Fruit fly (Drosophila melanogaster) whole organism, embryonic: ENCODE measurements around the gene CdGAPr.

Experiments used
- Ada2b ChIP-seq: fragments of 200-800 bp; sonication (Bioruptor generic); IDR thresholded peaks from 2 replicates; pipeline ENCODE4 v1.3.6; 2022; ENCODE audit warnings: missing biosample characterization, missing genetic modification characterization
- Bgb ChIP-seq: fragments of 200-800 bp; sonication (Bioruptor generic); IDR thresholded peaks from 2 replicates; pipeline ENCODE4 v1.3.6; 2022; ENCODE audit warnings: missing biosample characterization, missing genetic modification characterization; ENCODE audit not compliant: partially characterized antibody
- CG10462 ChIP-seq: fragments of 200-800 bp; sonication (Bioruptor generic); optimal IDR thresholded peaks from 2 replicates; lab custom pipeline; 2016; ENCODE audit warnings: missing biosample characterization, missing genetic modification characterization
- CG11398 ChIP-seq: fragments of 200-800 bp; sonication (Bioruptor generic); optimal IDR thresholded peaks from 2 replicates; lab custom pipeline; 2016; ENCODE audit warnings: missing biosample characterization, missing genetic modification characterization
- CG12769 ChIP-seq: fragments of 200-800 bp; sonication (Bioruptor generic); optimal IDR thresholded peaks from 2 replicates; lab custom pipeline; 2019; ENCODE audit warnings: missing biosample characterization, mild to moderate bottlenecking, missing genetic modification characterization, moderate library complexity
- CG16779 ChIP-seq: fragments of 200-800 bp; sonication (Bioruptor generic); IDR thresholded peaks from 2 replicates; pipeline ENCODE4 v1.3.6; 2022; ENCODE audit warnings: missing biosample characterization, missing genetic modification characterization
- CG17328 ChIP-seq: fragments of 200-800 bp; sonication (Bioruptor generic); IDR thresholded peaks from 2 replicates; pipeline ENCODE4 v1.3.6; 2022; ENCODE audit warnings: missing biosample characterization, missing genetic modification characterization
- CG30431 ChIP-seq: fragments of 200-800 bp; sonication (Bioruptor generic); optimal IDR thresholded peaks from 2 replicates; lab custom pipeline; 2017; ENCODE audit warnings: missing biosample characterization, missing genetic modification characterization
- CG33557 ChIP-seq: fragments of 200-800 bp; sonication (Bioruptor generic); optimal IDR thresholded peaks from 2 replicates; lab custom pipeline; 2019; ENCODE audit warnings: missing biosample characterization, mild to moderate bottlenecking, missing genetic modification characterization, moderate library complexity
- CG6654 ChIP-seq: fragments of 200-800 bp; sonication (Bioruptor generic); optimal IDR thresholded peaks from 2 replicates; lab custom pipeline; 2017; ENCODE audit warnings: missing biosample characterization, mild to moderate bottlenecking, missing genetic modification characterization
- CG6791 ChIP-seq: fragments of 200-800 bp; sonication (Bioruptor generic); IDR thresholded peaks from 3 replicates; pipeline ENCODE4 v1.3.6; 2022; ENCODE audit warnings: missing biosample characterization, missing genetic modification characterization; ENCODE audit not compliant: partially characterized antibody
- CG7556 ChIP-seq: fragments of 200-800 bp; sonication (Bioruptor generic); optimal IDR thresholded peaks from 2 replicates; lab custom pipeline; 2017; ENCODE audit warnings: missing biosample characterization, mild to moderate bottlenecking, missing genetic modification characterization
- CG8388 ChIP-seq: fragments of 200-800 bp; sonication (Bioruptor generic); optimal IDR thresholded peaks from 2 replicates; lab custom pipeline; 2019; ENCODE audit warnings: missing biosample characterization, mild to moderate bottlenecking, missing genetic modification characterization, moderate library complexity
- CG9932 ChIP-seq: fragments of 200-800 bp; sonication (Bioruptor generic); IDR thresholded peaks from 2 replicates; pipeline ENCODE4 v1.3.6; 2022; ENCODE audit warnings: missing biosample characterization, missing genetic modification characterization
- D19A ChIP-seq: fragments of 200-800 bp; optimal IDR thresholded peaks from 3 replicates; lab custom pipeline; 2019; ENCODE audit warnings: missing biosample characterization, mild to moderate bottlenecking, missing genetic modification characterization, moderate library complexity
- D19B ChIP-seq: fragments of 200-800 bp; sonication (Bioruptor generic); optimal IDR thresholded peaks from 2 replicates; lab custom pipeline; 2017; ENCODE audit warnings: missing biosample characterization, mild to moderate bottlenecking, missing genetic modification characterization
- Dip2 ChIP-seq: fragments of 200-800 bp; sonication (Bioruptor generic); IDR thresholded peaks from 2 replicates; pipeline ENCODE4 v1.3.6; 2022; ENCODE audit warnings: missing biosample characterization, missing genetic modification characterization
- Drgx ChIP-seq: fragments of 200-800 bp; sonication (Bioruptor generic); IDR thresholded peaks from 2 replicates; pipeline ENCODE4 v1.3.6; 2022; ENCODE audit warnings: missing biosample characterization, missing genetic modification characterization
- E2f1 ChIP-seq: fragments of 200-800 bp; sonication (Bioruptor generic); IDR thresholded peaks from 2 replicates; pipeline ENCODE4 v1.3.6; 2022; ENCODE audit warnings: missing biosample characterization, missing genetic modification characterization
- HLH54F ChIP-seq: fragments of 200-800 bp; sonication (Bioruptor generic); optimal IDR thresholded peaks from 3 replicates; lab custom pipeline; 2016; ENCODE audit warnings: missing biosample characterization, missing genetic modification characterization
- Hr39 ChIP-seq: fragments of >200 bp; optimal IDR thresholded peaks from 2 replicates; lab custom pipeline; 2017
- Lim3 ChIP-seq: fragments of 200-800 bp; sonication (Bioruptor generic); IDR thresholded peaks from 2 replicates; pipeline ENCODE4 v1.3.6; 2022; ENCODE audit warnings: missing biosample characterization, missing genetic modification characterization
- NC2β ChIP-seq: fragments of 200-800 bp; sonication (Bioruptor generic); optimal IDR thresholded peaks from 2 replicates; lab custom pipeline; 2016; ENCODE audit warnings: missing biosample characterization, missing genetic modification characterization
- Neu2 ChIP-seq: fragments of 200-800 bp; sonication (Bioruptor generic); optimal IDR thresholded peaks from 3 replicates; lab custom pipeline; 2016; ENCODE audit warnings: missing biosample characterization, missing genetic modification characterization, borderline replicate concordance
- Nf-YC ChIP-seq: fragments of 200-800 bp; optimal IDR thresholded peaks from 3 replicates; lab custom pipeline; 2019; ENCODE audit warnings: missing biosample characterization, mild to moderate bottlenecking, missing genetic modification characterization, moderate library complexity
- Taf1 ChIP-seq: fragments of 200-800 bp; sonication (Bioruptor generic); IDR thresholded peaks from 2 replicates; pipeline ENCODE4 v1.3.6; 2022; ENCODE audit warnings: missing biosample characterization, missing genetic modification characterization
- Vsx1 ChIP-seq: fragments of 200-800 bp; sonication (Bioruptor generic); optimal IDR thresholded peaks from 2 replicates; lab custom pipeline; 2017; ENCODE audit warnings: missing biosample characterization, mild to moderate bottlenecking, missing genetic modification characterization, missing genetic modification reagents
- ac ChIP-seq: fragments of 200-800 bp; sonication (Bioruptor generic); optimal IDR thresholded peaks from 3 replicates; lab custom pipeline; 2017; ENCODE audit warnings: missing biosample characterization, mild to moderate bottlenecking, missing genetic modification characterization
- ash1 ChIP-seq: fragments of 200-800 bp; sonication (Bioruptor generic); optimal IDR thresholded peaks from 2 replicates; lab custom pipeline; 2018; ENCODE audit warnings: missing biosample characterization, mild to moderate bottlenecking, missing genetic modification characterization
- cato ChIP-seq: fragments of 200-800 bp; sonication (Bioruptor generic); optimal IDR thresholded peaks from 2 replicates; lab custom pipeline; 2016; ENCODE audit warnings: missing biosample characterization, missing genetic modification characterization, borderline replicate concordance
- chm ChIP-seq: fragments of 200-800 bp; sonication (Bioruptor generic); IDR thresholded peaks from 2 replicates; pipeline ENCODE4 v1.3.6; 2022; ENCODE audit warnings: missing biosample characterization, missing genetic modification characterization
- crp ChIP-seq, 2 experiments: fragments of 200-800 bp; sonication (Bioruptor generic); optimal IDR thresholded peaks; 2 replicates in 1 of 2; 3 replicates in 1 of 2; lab custom pipeline; 2017; ENCODE audit warnings: missing biosample characterization in 2 of 2, missing genetic modification characterization in 2 of 2, mild to moderate bottlenecking in 1 of 2, moderate library complexity in 1 of 2
- hbn ChIP-seq: fragments of 200-800 bp; sonication (Bioruptor generic); IDR thresholded peaks from 2 replicates; pipeline ENCODE4 v1.3.6; 2022; ENCODE audit warnings: missing biosample characterization, missing genetic modification characterization; ENCODE audit not compliant: partially characterized antibody
- jigr1 ChIP-seq: fragments of 200-800 bp; sonication (Bioruptor generic); IDR thresholded peaks from 3 replicates; pipeline ENCODE4 v1.3.6; 2022; ENCODE audit warnings: missing biosample characterization, missing genetic modification characterization
- jing ChIP-seq: fragments of 200-800 bp; sonication (Bioruptor generic); optimal IDR thresholded peaks from 2 replicates; lab custom pipeline; 2018; ENCODE audit warnings: missing biosample characterization, mild to moderate bottlenecking, missing genetic modification characterization
- mld ChIP-seq: fragments of 200-800 bp; sonication (Bioruptor generic); IDR thresholded peaks from 3 replicates; pipeline ENCODE4 v1.3.6; 2022; ENCODE audit warnings: missing biosample characterization, missing genetic modification characterization; ENCODE audit not compliant: partially characterized antibody
- odd ChIP-seq: fragments of 200-800 bp; sonication (Bioruptor generic); optimal IDR thresholded peaks from 2 replicates; lab custom pipeline; 2017; ENCODE audit warnings: missing biosample characterization, mild to moderate bottlenecking, missing genetic modification characterization
- onecut ChIP-seq: fragments of 200-800 bp; sonication (Bioruptor generic); IDR thresholded peaks from 2 replicates; pipeline ENCODE4 v1.3.6; 2022; ENCODE audit warnings: missing biosample characterization, missing genetic modification characterization
- peb ChIP-seq: fragments of 200-800 bp; sonication (Bioruptor generic); IDR thresholded peaks from 2 replicates; pipeline ENCODE4 v1.3.6; 2022; ENCODE audit warnings: missing biosample characterization, missing genetic modification characterization
- pnt ChIP-seq: fragments of 200-800 bp; sonication (Bioruptor generic); optimal IDR thresholded peaks from 3 replicates; lab custom pipeline; 2016; ENCODE audit warnings: missing biosample characterization, missing genetic modification characterization
- rib ChIP-seq: fragments of 200-800 bp; sonication (Bioruptor generic); IDR thresholded peaks from 2 replicates; pipeline ENCODE4 v1.3.6; 2022; ENCODE audit warnings: missing biosample characterization, missing genetic modification characterization
- sens-2 ChIP-seq: fragments of 200-800 bp; sonication (Bioruptor generic); IDR thresholded peaks from 2 replicates; pipeline ENCODE4 v1.3.6; 2022; ENCODE audit warnings: missing biosample characterization, missing genetic modification characterization
- shn ChIP-seq: fragments of 200-800 bp; sonication (Bioruptor generic); optimal IDR thresholded peaks from 3 replicates; lab custom pipeline; 2016; ENCODE audit warnings: missing biosample characterization, missing genetic modification characterization
- slou ChIP-seq: fragments of 200-800 bp; sonication (Bioruptor generic); optimal IDR thresholded peaks from 3 replicates; lab custom pipeline; 2016; ENCODE audit warnings: missing biosample characterization, missing genetic modification characterization
- trem ChIP-seq: fragments of 200-800 bp; optimal IDR thresholded peaks from 3 replicates; lab custom pipeline; 2019; ENCODE audit warnings: missing biosample characterization, mild to moderate bottlenecking, missing genetic modification characterization, moderate library complexity
- ttk ChIP-seq: fragments of 200-800 bp; sonication (Bioruptor generic); IDR thresholded peaks from 2 replicates; pipeline ENCODE4 v2.1.2; 2022; ENCODE audit warnings: missing biosample characterization, missing genetic modification characterization
- unc-4 ChIP-seq: fragments of 200-800 bp; sonication (Bioruptor generic); IDR thresholded peaks from 2 replicates; pipeline ENCODE4 v1.3.6; 2022; ENCODE audit warnings: missing biosample characterization, missing genetic modification characterization; ENCODE audit not compliant: partially characterized antibody
- unpg ChIP-seq: fragments of 200-800 bp; sonication (Bioruptor generic); optimal IDR thresholded peaks from 3 replicates; lab custom pipeline; 2018; ENCODE audit warnings: missing biosample characterization, mild to moderate bottlenecking, missing genetic modification characterization, moderate library complexity
- vfl ChIP-seq: fragments of 200-800 bp; sonication (Bioruptor generic); optimal IDR thresholded peaks from 2 replicates; lab custom pipeline; 2016; ENCODE audit warnings: missing biosample characterization, missing genetic modification characterization
- wdn ChIP-seq: fragments of 200-800 bp; sonication (Bioruptor generic); IDR thresholded peaks from 2 replicates; pipeline ENCODE4 v1.3.6; 2022; ENCODE audit warnings: missing biosample characterization, missing genetic modification characterization

Gene CdGAPr

dm6 chr2L:19758511-19759128 lies 33.1 kb downstream of the CdGAPr start, which contains the start of the genes CG10628 and Dus3 (continued):
- TF ChIP-seq unc-4 (GFP tag; lab: Robert Waterston, UW) (peak; percentile 58), NC2β (peak; percentile 90), D19A (tag; lab: Kevin White, UChicago) (peak; percentile 72), CG30431 (peak; percentile 85), CG8388 (GFP tag; lab: Kevin White, UChicago) (peak; percentile 84), sens-2 (GFP tag; lab: Robert Waterston, UW) (peak; percentile 70), jing (GFP tag; lab: Kevin White, UChicago) (peak; percentile 83), Taf1 (GFP tag; lab: Robert Waterston, UW) (peak; percentile 81; the same call in 1 of the 2 replicates), Vsx1 (GFP tag; lab: Kevin White, UChicago) (no peak), unpg (GFP tag; lab: Kevin White, UChicago) (peak; percentile 90), Hr39 (lab: Kevin White, UChicago) (no peak), ash1 (peak; percentile 32), CG6654 (GFP tag; lab: Kevin White, UChicago) (peak; percentile 82), mld (GFP tag; lab: Robert Waterston, UW) (no peak), Nf-YC (peak; percentile 82), CG9932 (GFP tag; lab: Robert Waterston, UW) (peak; percentile 95), HLH54F (GFP tag; lab: Kevin White, UChicago) (peak; percentile 96), odd (peak; percentile 73), Dip2 (GFP tag; lab: Robert Waterston, UW) (peak; percentile 20; the same call in 1 of the 2 replicates), Neu2 (GFP tag; lab: Kevin White, UChicago) (peak; percentile 73), slou (GFP tag; lab: Kevin White, UChicago) (peak; percentile 49), jigr1 (GFP tag; lab: Robert Waterston, UW) (peak; percentile 78), CG11398 (GFP tag; lab: Kevin White, UChicago) (peak; percentile 87), Lim3 (GFP tag; lab: Robert Waterston, UW) (peak; percentile 75), E2f1 (GFP tag; lab: Robert Waterston, UW) (peak; percentile 89), shn (peak; percentile 90), Drgx (GFP tag; lab: Robert Waterston, UW) (peak; percentile 90), CG17328 (GFP tag; lab: Robert Waterston, UW) (peak; percentile 90), vfl (GFP tag; lab: Kevin White, UChicago) (peak; percentile 90), CG10462 (GFP tag; lab: Kevin White, UChicago) (peak; percentile 76), Ada2b (GFP tag; lab: Robert Waterston, UW) (peak; percentile 91), wdn (GFP tag; lab: Robert Waterston, UW) (peak; percentile 92), onecut (peak; percentile 81), chm (GFP tag; lab: Robert Waterston, UW) (peak; percentile 87), rib (peak; percentile 94), crp (GFP tag; optimal IDR thresholded peaks at IDR 0.05; lab: Kevin White, UChicago) (peak; percentile 74 to 97), pnt (GFP tag; lab: Kevin White, UChicago) (peak; percentile 90), trem (tag; lab: Kevin White, UChicago) (peak; percentile 87), peb (GFP tag; lab: Robert Waterston, UW) (peak; percentile 85), CG16779 (GFP tag; lab: Robert Waterston, UW) (peak; percentile 75), hbn (GFP tag; lab: Robert Waterston, UW) (0 out of 2 replicates have a peak, but pooled peaks have one; percentile 28), CG33557 (GFP tag; lab: Kevin White, UChicago) (peak; percentile 73), cato (peak; percentile 80), ttk (GFP tag; lab: Robert Waterston, UW) (peak; percentile 88), CG7556 (GFP tag; lab: Kevin White, UChicago) (peak; percentile 87), D19B (peak; percentile 72), CG6791 (GFP tag; lab: Robert Waterston, UW) (no peak), ac (GFP tag; lab: Kevin White, UChicago) (peak; percentile 38), CG12769 (tag; lab: Kevin White, UChicago) (peak; percentile 96), Bgb (GFP tag; lab: Robert Waterston, UW) (peak; percentile 48; the same call in 1 of the 2 replicates)
